Worm (Caenorhabditis elegans): ENCODE data around the gene cpg-2.

Gene cpg-2

ce11 chrIII:7114952-7115488 lies 11.2 kb upstream of the cpg-2 start, which contains the start of gene nhr-10:
Gene nhr-10 (minus strand): TSS chrIII:7115438.
- TF ChIP-seq unc-62 (GFP tag; optimal IDR thresholded peaks at IDR 0.05): no peak

ce11 chrIII:7112285-7112684 lies 8.5 kb upstream of the cpg-2 start:
- no peak for TF ChIP-seq unc-62 (GFP tag; optimal IDR thresholded peaks at IDR 0.05)

ce11 chrIII:7111793-7112192 lies 8.0 kb upstream of the cpg-2 start, which contains the start of gene B0280.7:
Gene B0280.7 (minus strand): TSS chrIII:7111893.
- TF ChIP-seq unc-62 (GFP tag; optimal IDR thresholded peaks at IDR 0.05): no peak

- TF ChIP-seq unc-62 (GFP tag; optimal IDR thresholded peaks at IDR 0.05): no peak
Observed at ce11 chrIII:7107965-7108364, 4.2 kb upstream of the cpg-2 start, which contains the start of gene odd-1. Gene odd-1 (plus strand): TSS chrIII:7108313.

- TF ChIP-seq unc-62 (GFP tag; optimal IDR thresholded peaks at IDR 0.05): no peak
Observed at ce11 chrIII:7106854-7107253, 3.1 kb upstream of the cpg-2 start.

- TF ChIP-seq unc-62 (GFP tag; optimal IDR thresholded peaks at IDR 0.05): no peak
Observed at ce11 chrIII:7101814-7102477, 1.8 kb downstream of the cpg-2 start.

- no peak for TF ChIP-seq unc-62 (GFP tag; optimal IDR thresholded peaks at IDR 0.05)
Observed at ce11 chrIII:7100001-7100400, 3.8 kb downstream of the cpg-2 start, which contains the start of gene ZK418.11. Gene ZK418.11 (plus strand): TSS chrIII:7100289.

- TF ChIP-seq unc-62 (GFP tag; optimal IDR thresholded peaks at IDR 0.05): no peak
Observed at ce11 chrIII:7096481-7096880, 7.3 kb downstream of the cpg-2 start.

ce11 chrIII:7095156-7095555 lies 8.6 kb downstream of the cpg-2 start, which contains the start of gene nhr-9:
Gene nhr-9 (plus strand): TSS chrIII:7095462.
- no peak for TF ChIP-seq unc-62 (GFP tag; optimal IDR thresholded peaks at IDR 0.05)

ce11 chrIII:7091042-7091441 lies 12.7 kb downstream of the cpg-2 start, which contains the start of gene ZK418.2:
Gene ZK418.2 (plus strand): TSS chrIII:7091342.
- TF ChIP-seq unc-62 (GFP tag; optimal IDR thresholded peaks at IDR 0.05): no peak

ce11 chrIII:7090545-7090944 lies 13.2 kb downstream of the cpg-2 start, which contains the start of gene ZK418.10:
Gene ZK418.10 (minus strand): TSS chrIII:7090692.
- TF ChIP-seq unc-62 (GFP tag; optimal IDR thresholded peaks at IDR 0.05): no peak

ce11 chrIII:7087691-7088323 lies 16.0 kb downstream of the cpg-2 start, which contains the start of gene fubl-2:
Gene fubl-2 (minus strand): TSS chrIII:7087741.
- no peak for TF ChIP-seq unc-62 (GFP tag; optimal IDR thresholded peaks at IDR 0.05)

- no peak for TF ChIP-seq unc-62 (GFP tag; optimal IDR thresholded peaks at IDR 0.05)
Observed at ce11 chrIII:7087180-7087579, 16.6 kb downstream of the cpg-2 start.

ce11 chrIII:7084908-7085307 lies 18.9 kb downstream of the cpg-2 start, which contains the start of gene tofu-7:
Gene tofu-7 (minus strand): TSS chrIII:7085018.
- TF ChIP-seq unc-62 (GFP tag; optimal IDR thresholded peaks at IDR 0.05): no peak

- no peak for TF ChIP-seq unc-62 (GFP tag; optimal IDR thresholded peaks at IDR 0.05)
Observed at ce11 chrIII:7083106-7083505, 20.7 kb downstream of the cpg-2 start.

- no peak for TF ChIP-seq unc-62 (GFP tag; optimal IDR thresholded peaks at IDR 0.05)
Observed at ce11 chrIII:7081488-7081887, 22.3 kb downstream of the cpg-2 start.

- TF ChIP-seq unc-62 (GFP tag; optimal IDR thresholded peaks at IDR 0.05): no peak
Observed at ce11 chrIII:7080689-7081088, 23.1 kb downstream of the cpg-2 start, which contains the start of gene ZK418.7. Gene ZK418.7 (minus strand): TSS chrIII:7080789.

All from whole organism, dauer.